Fruit fly (Drosophila melanogaster): ENCODE measurements around the gene Vap33.

Vap33 gene

DNA sequence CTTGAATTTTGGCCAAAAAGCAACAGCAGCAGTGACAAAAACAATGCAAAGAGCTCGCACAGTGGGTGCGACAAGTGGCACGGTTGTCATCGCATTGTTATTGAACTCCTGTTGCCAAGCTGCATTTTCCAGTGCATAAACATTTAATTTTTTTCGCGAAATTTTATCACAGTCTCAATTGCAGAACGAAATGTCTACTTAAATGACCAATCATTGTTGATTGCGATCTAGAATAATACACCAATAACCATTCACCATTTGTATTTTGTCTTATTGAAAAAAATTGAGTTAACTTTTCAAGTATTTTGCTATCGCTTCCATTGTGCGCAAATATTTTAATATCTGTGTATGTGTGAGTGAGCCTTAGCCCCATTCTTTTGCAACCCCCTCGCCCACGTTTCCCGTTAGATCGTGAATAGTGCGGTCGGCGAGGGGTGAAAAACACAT lies 1.4 kb downstream of the Vap33 start (continued):
- TF ChIP-seq CG32767 (GFP tag; IDR thresholded peaks at IDR 0.05): no peak
- TF ChIP-seq ttk (GFP tag; IDR thresholded peaks at IDR 0.05): no peak
- TF ChIP-seq CG7928 (GFP tag; optimal IDR thresholded peaks at IDR 0.05): no peak
- no peak for TF ChIP-seq CG14965 (GFP tag; optimal IDR thresholded peaks at IDR 0.05; ENCODE audit: borderline replicate concordance)
- TF ChIP-seq CG2678 (tag; optimal IDR thresholded peaks at IDR 0.05): no peak
- peak; percentile 64 for TF ChIP-seq mam (GFP tag; optimal IDR thresholded peaks at IDR 0.05)
- TF ChIP-seq bowl (GFP tag; IDR thresholded peaks at IDR 0.05): no peak
- TF ChIP-seq gem (tag; optimal IDR thresholded peaks at IDR 0.05): no peak
- TF ChIP-seq CG11695 (GFP tag; IDR thresholded peaks at IDR 0.05): no peak
- TF ChIP-seq Chrac-16 (GFP tag; optimal IDR thresholded peaks at IDR 0.05): no peak
- TF ChIP-seq CG3995 (GFP tag; optimal IDR thresholded peaks at IDR 0.05): peak; percentile 27
- peak; percentile 62 for TF ChIP-seq Ets65A (GFP tag)
- TF ChIP-seq pb (GFP tag; optimal IDR thresholded peaks at IDR 0.05): peak; percentile 11
- no peak for TF ChIP-seq unc-4 (GFP tag; IDR thresholded peaks at IDR 0.05; ENCODE audit: partially characterized antibody)
- TF ChIP-seq CG34376 (GFP tag; optimal IDR thresholded peaks at IDR 0.05): no peak
- TF ChIP-seq fu2 (GFP tag; optimal IDR thresholded peaks at IDR 0.05): peak; percentile 27
- TF ChIP-seq CG12942 (GFP tag; optimal IDR thresholded peaks at IDR 0.05): no peak
- no peak for TF ChIP-seq Ssrp (tag; optimal IDR thresholded peaks at IDR 0.05)
- no peak for TF ChIP-seq gfzf (GFP tag; optimal IDR thresholded peaks at IDR 0.05)
- no peak for TF ChIP-seq CG6254 (GFP tag; optimal IDR thresholded peaks at IDR 0.05)
- TF ChIP-seq CG13624 (GFP tag; optimal IDR thresholded peaks at IDR 0.05): no peak
- peak; percentile 59 for TF ChIP-seq zfh2 (GFP tag; optimal IDR thresholded peaks at IDR 0.05)
- no peak for TF ChIP-seq zf30C (GFP tag; optimal IDR thresholded peaks at IDR 0.05)
- TF ChIP-seq CG11247 (GFP tag; IDR thresholded peaks at IDR 0.05): no peak
- TF ChIP-seq CG3847 (GFP tag; IDR thresholded peaks at IDR 0.05): 0 out of 2 replicates have a peak, but pooled peaks have one; percentile 27
- TF ChIP-seq pum (GFP tag; optimal IDR thresholded peaks at IDR 0.05): no peak
- TF ChIP-seq fd3F (GFP tag; optimal IDR thresholded peaks at IDR 0.05): peak; percentile 42
- peak; percentile 50 for TF ChIP-seq CoRest (tag; optimal IDR thresholded peaks at IDR 0.05)
- TF ChIP-seq CG12104 (GFP tag; optimal IDR thresholded peaks at IDR 0.05): no peak
- TF ChIP-seq NfI (GFP tag; optimal IDR thresholded peaks at IDR 0.05): no peak
- no peak for TF ChIP-seq CG10654 (GFP tag; optimal IDR thresholded peaks at IDR 0.05)
- TF ChIP-seq exex (tag; optimal IDR thresholded peaks at IDR 0.05): no peak
- no peak for TF ChIP-seq zfh1 (GFP tag; IDR thresholded peaks at IDR 0.05)
- no peak for TF ChIP-seq CG1647 (GFP tag; optimal IDR thresholded peaks at IDR 0.05)
- no peak for TF ChIP-seq Max (GFP tag; optimal IDR thresholded peaks at IDR 0.05)
- no peak for TF ChIP-seq tgo (GFP tag; IDR thresholded peaks at IDR 0.05)
- no peak for TF ChIP-seq CG8478 (optimal IDR thresholded peaks at IDR 0.05)
- no peak for TF ChIP-seq Spps (tag; optimal IDR thresholded peaks at IDR 0.05)
- no peak for TF ChIP-seq NC2β (GFP tag; optimal IDR thresholded peaks at IDR 0.05)
- TF ChIP-seq knrl (GFP tag; IDR thresholded peaks at IDR 0.05; ENCODE audit: partially characterized antibody): no peak
- TF ChIP-seq Elba2 (GFP tag; optimal IDR thresholded peaks at IDR 0.05): no peak
- no peak for TF ChIP-seq slp2 (GFP tag; optimal IDR thresholded peaks at IDR 0.05)
- TF ChIP-seq Hsf (GFP tag; optimal IDR thresholded peaks at IDR 0.05): peak; percentile 24
- TF ChIP-seq Eip74EF (GFP tag; optimal IDR thresholded peaks at IDR 0.05): no peak
- no peak for TF ChIP-seq CG7745 (tag; optimal IDR thresholded peaks at IDR 0.05)
- TF ChIP-seq Hr51 (GFP tag; optimal IDR thresholded peaks at IDR 0.05): no peak
- no peak for TF ChIP-seq CG18011 (GFP tag; optimal IDR thresholded peaks at IDR 0.05)
- no peak for TF ChIP-seq p53 (GFP tag; optimal IDR thresholded peaks at IDR 0.05)
- TF ChIP-seq Lpt (GFP tag; optimal IDR thresholded peaks at IDR 0.05): no peak
- no peak for TF ChIP-seq ci (GFP tag; IDR thresholded peaks at IDR 0.05)
- no peak for TF ChIP-seq MESR4 (GFP tag; optimal IDR thresholded peaks at IDR 0.05)
- peak; percentile 63; the same call in 1 of the 2 replicates for TF ChIP-seq lmd (GFP tag; IDR thresholded peaks at IDR 0.05)

Measured in whole organism, embryonic.